Worm (Caenorhabditis elegans): Measurements from ENCODE around the gene srm-4.

Gene srm-4

ce11 chrV:14347234-14347826 lies 14.1 kb downstream of the srm-4 start, which contains the start of gene cept-2:
Gene cept-2 (plus strand): TSS chrV:14347766.
- TF ChIP-seq ham-2 (GFP tag; optimal IDR thresholded peaks at IDR 0.05) (no peak), lin-32 (GFP tag; optimal IDR thresholded peaks at IDR 0.05) (no peak), elt-3 (tag; optimal IDR thresholded peaks at IDR 0.05) (no peak), mab-5 (tag; optimal IDR thresholded peaks at IDR 0.05) (no peak), sem-2 (GFP tag; optimal IDR thresholded peaks at IDR 0.05) (no peak), nhr-12 (tag; optimal IDR thresholded peaks at IDR 0.05) (no peak), blmp-1 (tag; optimal IDR thresholded peaks at IDR 0.05) (no peak), lsy-2 (tag; optimal IDR thresholded peaks at IDR 0.05) (peak; percentile 84), elt-1 (tag; optimal IDR thresholded peaks at IDR 0.05; ENCODE audit: borderline replicate concordance, insufficient read depth) (no peak), nhr-237 (tag; optimal IDR thresholded peaks at IDR 0.05) (peak; percentile 86), nhr-2 (tag; optimal IDR thresholded peaks at IDR 0.05) (peak; percentile 8), ztf-11 (tag; optimal IDR thresholded peaks at IDR 0.05) (no peak), sptf-1 (tag; optimal IDR thresholded peaks at IDR 0.05) (peak; percentile 56), drap-1 (GFP tag; optimal IDR thresholded peaks at IDR 0.05) (peak; percentile 49), unc-62 (GFP tag; optimal IDR thresholded peaks at IDR 0.05) (peak; percentile 27), pha-4 (tag; optimal IDR thresholded peaks at IDR 0.05) (peak; percentile 58), mls-2 (tag; optimal IDR thresholded peaks at IDR 0.05) (no peak), unc-120 (tag; optimal IDR thresholded peaks at IDR 0.05; ENCODE audit: poor library complexity, severe bottlenecking) (no peak), flh-1 (GFP tag; optimal IDR thresholded peaks at IDR 0.05) (no peak), hlh-1 (tag; optimal IDR thresholded peaks at IDR 0.05) (peak; percentile 40), ceh-43 (GFP tag; optimal IDR thresholded peaks at IDR 0.05) (no peak), ceh-83 (GFP tag; optimal IDR thresholded peaks at IDR 0.05) (no peak), mep-1 (tag; optimal IDR thresholded peaks at IDR 0.05) (peak; percentile 97), zip-8 (tag; optimal IDR thresholded peaks at IDR 0.05) (no peak), ceh-39 (tag; optimal IDR thresholded peaks at IDR 0.05) (peak; percentile 12), nhr-28 (tag; optimal IDR thresholded peaks at IDR 0.05) (no peak), lin-13 (tag; optimal IDR thresholded peaks at IDR 0.05) (peak; percentile 70), nhr-76 (tag; optimal IDR thresholded peaks at IDR 0.05) (no peak), unc-39 (tag; optimal IDR thresholded peaks at IDR 0.05) (no peak), cnd-1 (tag; optimal IDR thresholded peaks at IDR 0.05) (peak; percentile 2), tbx-8 (GFP tag; optimal IDR thresholded peaks at IDR 0.05) (no peak), ces-1 (GFP tag; optimal IDR thresholded peaks at IDR 0.05) (no peak), M03D4.4 (tag; optimal IDR thresholded peaks at IDR 0.05) (no peak), snpc-4 (tag; optimal IDR thresholded peaks at IDR 0.05) (no peak), bed-3 (GFP tag; optimal IDR thresholded peaks at IDR 0.05) (no peak)

ce11 chrV:14350498-14350897 lies 17.3 kb downstream of the srm-4 start:
- TF ChIP-seq ceh-43 (GFP tag; optimal IDR thresholded peaks at IDR 0.05) (no peak), zip-8 (tag; optimal IDR thresholded peaks at IDR 0.05) (no peak), ceh-83 (GFP tag; optimal IDR thresholded peaks at IDR 0.05) (no peak), hlh-1 (tag; optimal IDR thresholded peaks at IDR 0.05) (no peak), nhr-76 (tag; optimal IDR thresholded peaks at IDR 0.05) (no peak), unc-39 (tag; optimal IDR thresholded peaks at IDR 0.05) (no peak), ham-2 (GFP tag; optimal IDR thresholded peaks at IDR 0.05) (no peak), unc-62 (GFP tag; optimal IDR thresholded peaks at IDR 0.05) (no peak), sem-2 (GFP tag; optimal IDR thresholded peaks at IDR 0.05) (no peak), nhr-12 (tag; optimal IDR thresholded peaks at IDR 0.05) (no peak), mls-2 (tag; optimal IDR thresholded peaks at IDR 0.05) (no peak), lin-13 (tag; optimal IDR thresholded peaks at IDR 0.05) (no peak), elt-3 (tag; optimal IDR thresholded peaks at IDR 0.05) (no peak), nhr-28 (tag; optimal IDR thresholded peaks at IDR 0.05) (no peak), snpc-4 (tag; optimal IDR thresholded peaks at IDR 0.05) (no peak), ztf-11 (tag; optimal IDR thresholded peaks at IDR 0.05) (no peak), elt-1 (tag; optimal IDR thresholded peaks at IDR 0.05; ENCODE audit: borderline replicate concordance, insufficient read depth) (no peak)

ce11 chrV:14350949-14351348 lies 17.7 kb downstream of the srm-4 start:
- TF ChIP-seq mep-1 (tag; optimal IDR thresholded peaks at IDR 0.05), result peak; percentile 6
- TF ChIP-seq nhr-237 (tag; optimal IDR thresholded peaks at IDR 0.05), result peak; percentile 56
- TF ChIP-seq ces-1 (GFP tag; optimal IDR thresholded peaks at IDR 0.05), result peak; percentile 9
- TF ChIP-seq bed-3 (GFP tag; optimal IDR thresholded peaks at IDR 0.05), result no peak
- TF ChIP-seq nhr-2 (tag; optimal IDR thresholded peaks at IDR 0.05), result no peak
- no peak for TF ChIP-seq nhr-76 (tag; optimal IDR thresholded peaks at IDR 0.05)
- TF ChIP-seq ceh-83 (GFP tag; optimal IDR thresholded peaks at IDR 0.05), result peak; percentile 32
- TF ChIP-seq mab-5 (tag; optimal IDR thresholded peaks at IDR 0.05), result no peak
- peak; percentile 9 for TF ChIP-seq unc-62 (GFP tag; optimal IDR thresholded peaks at IDR 0.05)
- TF ChIP-seq ztf-11 (tag; optimal IDR thresholded peaks at IDR 0.05), result peak; percentile 12
- peak; percentile 58 for TF ChIP-seq drap-1 (GFP tag; optimal IDR thresholded peaks at IDR 0.05)
- peak; percentile 2 for TF ChIP-seq M03D4.4 (tag; optimal IDR thresholded peaks at IDR 0.05)
- peak; percentile 54 for TF ChIP-seq ham-2 (GFP tag; optimal IDR thresholded peaks at IDR 0.05)
- TF ChIP-seq lin-13 (tag; optimal IDR thresholded peaks at IDR 0.05), result no peak
- peak; percentile 31 for TF ChIP-seq lsy-2 (tag; optimal IDR thresholded peaks at IDR 0.05)
